Fruit fly (Drosophila melanogaster): ENCODE measurements around the gene CG31809.
A peak's percentile ranks its signal among the peaks of the same experiment; 100 is the strongest.

CG31809 gene

dm6 chr2L:16879288-16879687 is 20.8 kb upstream of the CG31809 start, which contains the start of the genes CG32832, CG31743 and CG34313:
CG32832 (minus strand) TSS chr2L:16879290.
CG31743 (plus strand) TSS chr2L:16879517.
CG34313 (plus strand) TSS chr2L:16879517.
- TF ChIP-seq CG7101 (tag; optimal IDR thresholded peaks at IDR 0.05) (no peak), Clk (GFP tag; optimal IDR thresholded peaks at IDR 0.05) (no peak), CG5204 (GFP tag; optimal IDR thresholded peaks at IDR 0.05) (no peak), cnc (optimal IDR thresholded peaks at IDR 0.05) (no peak), CG33017 (tag; optimal IDR thresholded peaks at IDR 0.05) (no peak), ovo (GFP tag; optimal IDR thresholded peaks at IDR 0.05) (no peak), Crg-1 (GFP tag; optimal IDR thresholded peaks at IDR 0.05) (no peak), Mnt (GFP tag; optimal IDR thresholded peaks at IDR 0.05) (no peak), cic (GFP tag; optimal IDR thresholded peaks at IDR 0.05) (no peak), CG1620 (GFP tag; optimal IDR thresholded peaks at IDR 0.05) (no peak), tj (GFP tag; optimal IDR thresholded peaks at IDR 0.05) (no peak), CG7045 (GFP tag; optimal IDR thresholded peaks at IDR 0.05) (no peak), CG14711 (tag; optimal IDR thresholded peaks at IDR 0.05) (no peak), kay (GFP tag; ENCODE audit: borderline replicate concordance) (no peak), toe (GFP tag; optimal IDR thresholded peaks at IDR 0.05) (no peak), pad (GFP tag; optimal IDR thresholded peaks at IDR 0.05) (no peak), bab1 (GFP tag; optimal IDR thresholded peaks at IDR 0.05) (no peak), CG12768 (GFP tag; optimal IDR thresholded peaks at IDR 0.05) (no peak), CG11617 (GFP tag; optimal IDR thresholded peaks at IDR 0.05) (no peak), Hr96 (GFP tag; optimal IDR thresholded peaks at IDR 0.05) (no peak)

dm6 chr2L:16877678-16878077 is 19.2 kb upstream of the CG31809 start:
- TF ChIP-seq toe (GFP tag; optimal IDR thresholded peaks at IDR 0.05) (no peak), Mnt (GFP tag; optimal IDR thresholded peaks at IDR 0.05) (no peak)

dm6 chr2L:16876555-16876954 is 18.0 kb upstream of the CG31809 start:
- no peak for TF ChIP-seq CG12768 (GFP tag; optimal IDR thresholded peaks at IDR 0.05)
- no peak for TF ChIP-seq Crg-1 (GFP tag; optimal IDR thresholded peaks at IDR 0.05)
- TF ChIP-seq cic (GFP tag; optimal IDR thresholded peaks at IDR 0.05): no peak
- no peak for TF ChIP-seq CG14711 (tag; optimal IDR thresholded peaks at IDR 0.05)
- TF ChIP-seq CG7045 (GFP tag; optimal IDR thresholded peaks at IDR 0.05): no peak
- TF ChIP-seq ovo (GFP tag; optimal IDR thresholded peaks at IDR 0.05): no peak
- TF ChIP-seq tj (GFP tag; optimal IDR thresholded peaks at IDR 0.05): no peak
- TF ChIP-seq Hr96 (GFP tag; optimal IDR thresholded peaks at IDR 0.05): no peak
- TF ChIP-seq kay (GFP tag; ENCODE audit: borderline replicate concordance): no peak
- no peak for TF ChIP-seq toe (GFP tag; optimal IDR thresholded peaks at IDR 0.05)
- no peak for TF ChIP-seq CG1620 (GFP tag; optimal IDR thresholded peaks at IDR 0.05)

- TF ChIP-seq cnc (optimal IDR thresholded peaks at IDR 0.05): no peak
- TF ChIP-seq CG11617 (GFP tag; optimal IDR thresholded peaks at IDR 0.05): no peak
- no peak for TF ChIP-seq CG12768 (GFP tag; optimal IDR thresholded peaks at IDR 0.05)
- no peak for TF ChIP-seq CG14711 (tag; optimal IDR thresholded peaks at IDR 0.05)
- no peak for TF ChIP-seq bab1 (GFP tag; optimal IDR thresholded peaks at IDR 0.05)
- TF ChIP-seq CG7101 (tag; optimal IDR thresholded peaks at IDR 0.05): no peak
- no peak for TF ChIP-seq Hr96 (GFP tag; optimal IDR thresholded peaks at IDR 0.05)
- TF ChIP-seq CG7045 (GFP tag; optimal IDR thresholded peaks at IDR 0.05): no peak
- peak; percentile 54 for TF ChIP-seq kay (GFP tag; ENCODE audit: borderline replicate concordance)
Measured at dm6 chr2L:16874924-16875323, 16.4 kb upstream of the CG31809 start.

- TF ChIP-seq bab1 (GFP tag; optimal IDR thresholded peaks at IDR 0.05) (no peak), kay (GFP tag; ENCODE audit: borderline replicate concordance) (no peak), Hr96 (GFP tag; optimal IDR thresholded peaks at IDR 0.05) (no peak), CG7101 (tag; optimal IDR thresholded peaks at IDR 0.05) (no peak), ovo (GFP tag; optimal IDR thresholded peaks at IDR 0.05) (no peak), CG1620 (GFP tag; optimal IDR thresholded peaks at IDR 0.05) (no peak), CG33017 (tag; optimal IDR thresholded peaks at IDR 0.05) (no peak), Clk (GFP tag; optimal IDR thresholded peaks at IDR 0.05) (no peak), cic (GFP tag; optimal IDR thresholded peaks at IDR 0.05) (no peak), CG11617 (GFP tag; optimal IDR thresholded peaks at IDR 0.05) (no peak), CG7045 (GFP tag; optimal IDR thresholded peaks at IDR 0.05) (no peak), tj (GFP tag; optimal IDR thresholded peaks at IDR 0.05) (no peak)
Measured at dm6 chr2L:16868897-16869324, 10.4 kb upstream of the CG31809 start.

- TF ChIP-seq CG5204 (GFP tag; optimal IDR thresholded peaks at IDR 0.05): no peak
- TF ChIP-seq CG33017 (tag; optimal IDR thresholded peaks at IDR 0.05): no peak
- TF ChIP-seq CG7101 (tag; optimal IDR thresholded peaks at IDR 0.05): no peak
- no peak for TF ChIP-seq ovo (GFP tag; optimal IDR thresholded peaks at IDR 0.05)
- no peak for TF ChIP-seq Hr96 (GFP tag; optimal IDR thresholded peaks at IDR 0.05)
- no peak for TF ChIP-seq tj (GFP tag; optimal IDR thresholded peaks at IDR 0.05)
- no peak for TF ChIP-seq cnc (optimal IDR thresholded peaks at IDR 0.05)
- TF ChIP-seq bab1 (GFP tag; optimal IDR thresholded peaks at IDR 0.05): no peak
- TF ChIP-seq kay (GFP tag; ENCODE audit: borderline replicate concordance): no peak
- no peak for TF ChIP-seq Mnt (GFP tag; optimal IDR thresholded peaks at IDR 0.05)
- no peak for TF ChIP-seq Clk (GFP tag; optimal IDR thresholded peaks at IDR 0.05)
- TF ChIP-seq CG11617 (GFP tag; optimal IDR thresholded peaks at IDR 0.05): no peak
- TF ChIP-seq pad (GFP tag; optimal IDR thresholded peaks at IDR 0.05): no peak
- no peak for TF ChIP-seq CG14711 (tag; optimal IDR thresholded peaks at IDR 0.05)
- TF ChIP-seq cic (GFP tag; optimal IDR thresholded peaks at IDR 0.05): no peak
- no peak for TF ChIP-seq CG1620 (GFP tag; optimal IDR thresholded peaks at IDR 0.05)
- TF ChIP-seq CG12768 (GFP tag; optimal IDR thresholded peaks at IDR 0.05): no peak
Measured at dm6 chr2L:16862526-16862925, 4.0 kb upstream of the CG31809 start.

- peak; percentile 11 for TF ChIP-seq cic (GFP tag; optimal IDR thresholded peaks at IDR 0.05)
- no peak for TF ChIP-seq Hr96 (GFP tag; optimal IDR thresholded peaks at IDR 0.05)
Measured at dm6 chr2L:16861126-16861525, 2.6 kb upstream of the CG31809 start, which contains the start of gene CG6012. CG6012 (minus strand) TSS chr2L:16861489.
